Fruit fly (Drosophila melanogaster): Measurements from ENCODE around the gene CG17192.

- TF ChIP-seq Met (GFP tag; optimal IDR thresholded peaks at IDR 0.05) (no peak), CG34406 (GFP tag; optimal IDR thresholded peaks at IDR 0.05) (peak; percentile 30), lz (GFP tag; optimal IDR thresholded peaks at IDR 0.05) (peak; percentile 36), topi (GFP tag; optimal IDR thresholded peaks at IDR 0.05) (peak; percentile 39), esn (GFP tag; optimal IDR thresholded peaks at IDR 0.05) (peak; percentile 52), Lpt (GFP tag; optimal IDR thresholded peaks at IDR 0.05) (no peak), Hr4 (GFP tag; optimal IDR thresholded peaks at IDR 0.05) (peak; percentile 4), CG31627 (GFP tag; optimal IDR thresholded peaks at IDR 0.05) (peak; percentile 5), Eip78C (GFP tag) (peak; percentile 72), Blimp-1 (GFP tag; optimal IDR thresholded peaks at IDR 0.05) (peak; percentile 20), Sox14 (GFP tag; optimal IDR thresholded peaks at IDR 0.05) (no peak), CG10669 (GFP tag; optimal IDR thresholded peaks at IDR 0.05) (peak; percentile 9), CG15336 (GFP tag; IDR thresholded peaks at IDR 0.05) (peak; percentile 60)
Observed at dm6 chr3R:26967587-26968312, 50.3 kb downstream of the CG17192 start.
